Worm (Caenorhabditis elegans) whole organism, L1 larva: ENCODE results near the gene ddx-15.

Source experiments
- C04F5.9 ChIP-seq: sonication (generic microtip); optimal IDR thresholded peaks from 2 replicates; lab custom pipeline; 2016; ENCODE audit warnings: missing genetic modification characterization, missing compliant biosample characterization
- C34B4.2 ChIP-seq: sonication (generic microtip); optimal IDR thresholded peaks from 2 replicates; lab custom pipeline; 2017; ENCODE audit warnings: mild to moderate bottlenecking, missing genetic modification characterization, missing compliant biosample characterization
- Y116A8C.19 ChIP-seq: sonication (generic microtip); optimal IDR thresholded peaks from 2 replicates; lab custom pipeline; 2016; ENCODE audit warnings: missing compliant biosample characterization, missing genetic modification characterization, borderline replicate concordance
- aha-1 ChIP-seq: fragments of 150-350 bp; optimal IDR thresholded peaks from 2 replicates; lab custom pipeline; 2014; ENCODE audit warnings: missing biosample characterization, missing genetic modification characterization
- ceh-63 ChIP-seq: fragments of 200-800 bp; sonication (Bioruptor generic); optimal IDR thresholded peaks from 2 replicates; lab custom pipeline; 2018; ENCODE audit warnings: mild to moderate bottlenecking, missing genetic modification characterization, missing compliant biosample characterization
- ceh-90 ChIP-seq: sonication (generic microtip); optimal IDR thresholded peaks from 2 replicates; lab custom pipeline; 2016; ENCODE audit warnings: missing genetic modification characterization, missing compliant biosample characterization
- ces-1 ChIP-seq: fragments of 150-350 bp; optimal IDR thresholded peaks from 2 replicates; lab custom pipeline; 2014; ENCODE audit warnings: missing biosample characterization, missing genetic modification reagents, missing genetic modification characterization
- dsc-1 ChIP-seq: sonication (generic microtip); optimal IDR thresholded peaks from 2 replicates; lab custom pipeline; 2016; ENCODE audit warnings: mild to moderate bottlenecking, missing genetic modification characterization, missing compliant biosample characterization
- efl-1 ChIP-seq, 4 experiments: fragments of 150-350 bp; optimal IDR thresholded peaks in 3 of 4; peaks in 1 of 4; 1 replicate in 1 of 4; 2 replicates in 3 of 4; lab custom pipeline; 2014; ENCODE audit warnings: missing biosample characterization in 2 of 4, missing genetic modification characterization in 2 of 4, missing genetic modification reagents in 2 of 4
- efl-3 ChIP-seq: fragments of 200-800 bp; sonication (Bioruptor generic); optimal IDR thresholded peaks from 2 replicates; lab custom pipeline; 2018; ENCODE audit warnings: mild to moderate bottlenecking, missing genetic modification characterization, missing compliant biosample characterization
- egl-13 ChIP-seq: sonication (generic microtip); optimal IDR thresholded peaks from 2 replicates; lab custom pipeline; 2016; ENCODE audit warnings: missing genotype, missing genetic modification reagents, missing genetic modification characterization, missing compliant biosample characterization
- elt-3 ChIP-seq, 6 experiments: fragments of 150-350 bp in 1 of 6; sonication (generic microtip); optimal IDR thresholded peaks; 2 replicates each; lab custom pipeline; 2017 to 2018; ENCODE audit warnings: missing biosample characterization in 6 of 6, missing genetic modification characterization in 6 of 6, inconsistent platforms in 1 of 6
- ets-5 ChIP-seq: fragments of 200-800 bp; sonication (Bioruptor generic); IDR thresholded peaks from 2 replicates; pipeline ENCODE4 v1.3.6; 2022; ENCODE audit warnings: missing genetic modification characterization, missing compliant biosample characterization
- fkh-10 ChIP-seq: sonication (generic microtip); optimal IDR thresholded peaks from 2 replicates; lab custom pipeline; 2017; ENCODE audit warnings: missing biosample characterization, missing genetic modification reagents, missing genetic modification characterization
- fkh-4 ChIP-seq: sonication (generic microtip); optimal IDR thresholded peaks from 2 replicates; lab custom pipeline; 2016; ENCODE audit warnings: missing compliant biosample characterization, missing genetic modification characterization, borderline replicate concordance
- fkh-8 ChIP-seq: sonication (generic microtip); optimal IDR thresholded peaks from 2 replicates; lab custom pipeline; 2016; ENCODE audit warnings: mild to moderate bottlenecking, missing genetic modification characterization, missing compliant biosample characterization
- fos-1 ChIP-seq: fragments of 150-350 bp; optimal IDR thresholded peaks from 2 replicates; lab custom pipeline; 2014; ENCODE audit warnings: missing biosample characterization, missing genetic modification characterization
- hlh-17 ChIP-seq: fragments of 200-800 bp; sonication (Bioruptor generic); optimal IDR thresholded peaks from 2 replicates; lab custom pipeline; 2018; ENCODE audit warnings: missing genetic modification characterization, mild to moderate bottlenecking, missing compliant biosample characterization, moderate library complexity, borderline replicate concordance
- hpl-2 ChIP-seq: fragments of 150-350 bp; optimal IDR thresholded peaks from 2 replicates; lab custom pipeline; 2014; ENCODE audit warnings: missing biosample characterization, missing genetic modification reagents, missing genetic modification characterization
- irx-1 ChIP-seq: sonication (generic microtip); optimal IDR thresholded peaks from 2 replicates; lab custom pipeline; 2016; ENCODE audit warnings: missing genetic modification characterization, missing compliant biosample characterization
- isw-1 ChIP-seq: fragments of 200-800 bp; sonication (Bioruptor generic); IDR thresholded peaks from 2 replicates; pipeline ENCODE4 v1.3.6; 2022; ENCODE audit warnings: missing genetic modification characterization, missing compliant biosample characterization
- jun-1 ChIP-seq: fragments of 150-350 bp; optimal IDR thresholded peaks from 2 replicates; lab custom pipeline; 2014; ENCODE audit warnings: missing biosample characterization, missing genetic modification reagents, missing genetic modification characterization
- lin-14 ChIP-seq: fragments of 200-800 bp; sonication (Bioruptor generic); optimal IDR thresholded peaks from 2 replicates; lab custom pipeline; 2018; ENCODE audit warnings: mild to moderate bottlenecking, missing genetic modification characterization, moderate library complexity, missing compliant biosample characterization
- lir-3 ChIP-seq: sonication (generic microtip); optimal IDR thresholded peaks from 2 replicates; lab custom pipeline; 2016; ENCODE audit warnings: mild to moderate bottlenecking, missing genetic modification characterization, moderate library complexity, missing compliant biosample characterization; ENCODE audit not compliant: poor library complexity
- lsy-2 ChIP-seq, 2 experiments: fragments of 150-350 bp; optimal IDR thresholded peaks; 2 replicates each; lab custom pipeline; 2014; ENCODE audit warnings: missing biosample characterization in 2 of 2, missing genetic modification characterization in 2 of 2
- mab-9 ChIP-seq: fragments of 200-800 bp; sonication (Bioruptor generic); IDR thresholded peaks from 2 replicates; pipeline ENCODE4 v1.3.6; 2022; ENCODE audit warnings: missing genetic modification reagents, missing genetic modification characterization, missing compliant biosample characterization
- mdl-1 ChIP-seq, 2 experiments: fragments of 150-350 bp; optimal IDR thresholded peaks; 2 replicates each; lab custom pipeline; 2014 to 2017; ENCODE audit warnings: missing biosample characterization in 2 of 2, missing genetic modification characterization in 2 of 2, inconsistent platforms in 1 of 2
- mep-1 ChIP-seq: fragments of 150-350 bp; optimal IDR thresholded peaks from 2 replicates; lab custom pipeline; 2014; ENCODE audit warnings: missing biosample characterization, missing genetic modification characterization
- nhr-11 ChIP-seq: fragments of 150-350 bp; optimal IDR thresholded peaks from 2 replicates; lab custom pipeline; 2014; ENCODE audit warnings: missing biosample characterization, missing genetic modification characterization
- nhr-20 ChIP-seq: sonication (generic microtip); optimal IDR thresholded peaks from 2 replicates; lab custom pipeline; 2016; ENCODE audit warnings: mild to moderate bottlenecking, missing genetic modification characterization, missing compliant biosample characterization
- nhr-237 ChIP-seq: fragments of 150-350 bp; optimal IDR thresholded peaks from 2 replicates; lab custom pipeline; 2014; ENCODE audit warnings: missing biosample characterization, missing genetic modification characterization
- nhr-28 ChIP-seq: fragments of 150-350 bp; optimal IDR thresholded peaks from 2 replicates; lab custom pipeline; 2014; ENCODE audit warnings: missing biosample characterization, missing genetic modification characterization
- nhr-84 ChIP-seq: sonication (generic microtip); optimal IDR thresholded peaks from 2 replicates; lab custom pipeline; 2017; ENCODE audit warnings: missing biosample characterization, missing genetic modification characterization
- nhr-85 ChIP-seq: sonication (generic microtip); peaks from one replicate; lab custom pipeline; 2016; ENCODE audit warnings: missing genetic modification characterization, inconsistent platforms, missing compliant biosample characterization
- nhr-90 ChIP-seq: sonication (generic microtip); optimal IDR thresholded peaks from 2 replicates; lab custom pipeline; 2016; ENCODE audit warnings: mild to moderate bottlenecking, missing genetic modification characterization, missing compliant biosample characterization; ENCODE audit not compliant: poor library complexity
- rnt-1 ChIP-seq: sonication (generic microtip); optimal IDR thresholded peaks from 2 replicates; lab custom pipeline; 2016; ENCODE audit warnings: mild to moderate bottlenecking, missing genetic modification characterization, moderate library complexity, missing compliant biosample characterization
- skn-1 ChIP-seq: fragments of 150-350 bp; optimal IDR thresholded peaks from 2 replicates; lab custom pipeline; 2014; ENCODE audit warnings: missing biosample characterization, missing genetic modification characterization
- snpc-4 ChIP-seq: fragments of 150-350 bp; optimal IDR thresholded peaks from 2 replicates; lab custom pipeline; 2014; ENCODE audit warnings: missing biosample characterization, missing genetic modification characterization
- sptf-1 ChIP-seq: fragments of 150-350 bp; optimal IDR thresholded peaks from 2 replicates; lab custom pipeline; 2014; ENCODE audit warnings: missing biosample characterization, missing genetic modification characterization
- swsn-7 ChIP-seq: sonication (generic microtip); optimal IDR thresholded peaks from 2 replicates; lab custom pipeline; 2016; ENCODE audit warnings: missing genetic modification characterization, missing compliant biosample characterization
- tbx-2 ChIP-seq: sonication (generic microtip); optimal IDR thresholded peaks from 2 replicates; lab custom pipeline; 2016; ENCODE audit warnings: missing genetic modification characterization, missing compliant biosample characterization
- tlp-1 ChIP-seq: fragments of 150-350 bp; optimal IDR thresholded peaks from 2 replicates; lab custom pipeline; 2014; ENCODE audit warnings: missing biosample characterization, missing genetic modification characterization
- unc-130 ChIP-seq: fragments of 150-350 bp; optimal IDR thresholded peaks from 2 replicates; lab custom pipeline; 2017; ENCODE audit warnings: missing biosample characterization, missing genetic modification characterization, inconsistent platforms
- unc-30 ChIP-seq: sonication (generic microtip); optimal IDR thresholded peaks from 2 replicates; lab custom pipeline; 2017; ENCODE audit warnings: missing biosample characterization, missing genetic modification characterization
- unc-98 ChIP-seq: fragments of 200-800 bp; sonication (Bioruptor generic); IDR thresholded peaks from 2 replicates; pipeline ENCODE4 v1.3.6; 2022; ENCODE audit warnings: missing genetic modification characterization, missing compliant biosample characterization
- xbp-1 ChIP-seq: sonication (generic microtip); optimal IDR thresholded peaks from 2 replicates; lab custom pipeline; 2016; ENCODE audit warnings: missing genetic modification characterization, missing compliant biosample characterization
- zag-1 ChIP-seq: fragments of 150-350 bp; optimal IDR thresholded peaks from 2 replicates; lab custom pipeline; 2014; ENCODE audit warnings: missing biosample characterization, missing genetic modification characterization
- zip-4 ChIP-seq: fragments of 200-800 bp; sonication (Bioruptor generic); optimal IDR thresholded peaks from 2 replicates; lab custom pipeline; 2018; ENCODE audit warnings: mild to moderate bottlenecking, missing genetic modification characterization, moderate library complexity, missing compliant biosample characterization
- ztf-11 ChIP-seq, 2 experiments: sonication (generic microtip); optimal IDR thresholded peaks; 2 replicates each; lab custom pipeline; 2016 to 2017; ENCODE audit warnings: missing genetic modification characterization in 2 of 2, missing biosample characterization in 1 of 2, missing compliant biosample characterization in 1 of 2

Gene ddx-15

ce11 chrIII:5581049-5581448 lies 10.5 kb downstream of the ddx-15 start, which contains the start of gene F56D2.5 (continued):
- peak; percentile 69 for TF ChIP-seq skn-1 (tag; lab: Kevin White, UChicago)
- TF ChIP-seq efl-1 (optimal IDR thresholded peaks at IDR 0.05; lab: Kevin White, UChicago) = peak in 1 of 2 experiments; percentile 6
- no peak for TF ChIP-seq efl-1 (GFP tag; optimal IDR thresholded peaks at IDR 0.05 in 1 of 2; lab: Kevin White, UChicago)
- peak; percentile 90 for TF ChIP-seq zip-4 (GFP tag; lab: Kevin White, UChicago)
- no peak for TF ChIP-seq dsc-1 (tag; lab: Kevin White, UChicago)
- TF ChIP-seq snpc-4 = no peak
- TF ChIP-seq lsy-2 (tag; optimal IDR thresholded peaks at IDR 0.05; lab: Kevin White, UChicago) = peak in 1 of 2 experiments; percentile 32
- no peak for TF ChIP-seq unc-130
- TF ChIP-seq mep-1 = no peak
- TF ChIP-seq unc-30 (tag; lab: Kevin White, UChicago) = no peak
- TF ChIP-seq egl-13 = no peak

- TF ChIP-seq mep-1 (no peak), ces-1 (GFP tag; lab: Kevin White, UChicago) (no peak), efl-3 (no peak), tlp-1 (tag; lab: Kevin White, UChicago) (no peak), rnt-1 (tag; lab: Kevin White, UChicago) (no peak), hpl-2 (GFP tag; lab: Kevin White, UChicago) (no peak), fos-1 (tag; lab: Kevin White, UChicago) (no peak), fkh-8 (no peak), isw-1 (GFP tag; lab: Robert Waterston, UW) (no peak), xbp-1 (no peak), irx-1 (no peak), Y116A8C.19 (tag; lab: Kevin White, UChicago) (no peak), elt-3 (tag; optimal IDR thresholded peaks at IDR 0.05; lab: Kevin White, UChicago) (no peak), ztf-11 (tag; optimal IDR thresholded peaks at IDR 0.05; lab: Kevin White, UChicago) (no peak), nhr-11 (tag; lab: Kevin White, UChicago) (no peak), aha-1 (tag; lab: Kevin White, UChicago) (no peak), egl-13 (no peak), fkh-10 (GFP tag; lab: Kevin White, UChicago) (no peak)
These were observed 17.8 kb downstream of the ddx-15 start, which contains the start of gene molo-1 for ce11 chrIII:5573694-5574093. TSS of gene molo-1 (plus strand) at chrIII:5573994.

ce11 chrIII:5572806-5573205 lies 18.7 kb downstream of the ddx-15 start:
- TF ChIP-seq efl-1 (optimal IDR thresholded peaks at IDR 0.05; lab: Kevin White, UChicago) = no peak
- TF ChIP-seq efl-1 (GFP tag; optimal IDR thresholded peaks at IDR 0.05 in 1 of 2; lab: Kevin White, UChicago) = peak in 1 of 2 experiments; percentile 20
- TF ChIP-seq tbx-2 (tag; lab: Kevin White, UChicago) = no peak
- TF ChIP-seq xbp-1 = no peak
- peak in 1 of 2 experiments; percentile 25 for TF ChIP-seq mdl-1 (tag; optimal IDR thresholded peaks at IDR 0.05; lab: Kevin White, UChicago)
- no peak for TF ChIP-seq nhr-90 (tag; lab: Kevin White, UChicago)
- TF ChIP-seq ceh-63 (GFP tag; lab: Kevin White, UChicago) = no peak
- TF ChIP-seq sptf-1 (tag; lab: Kevin White, UChicago) = no peak
- TF ChIP-seq C04F5.9 (tag; lab: Kevin White, UChicago) = no peak
- no peak for TF ChIP-seq nhr-84
- TF ChIP-seq C34B4.2 (tag; lab: Kevin White, UChicago) = no peak
- TF ChIP-seq irx-1 = no peak
- TF ChIP-seq zag-1 (tag; lab: Kevin White, UChicago) = no peak
- no peak for TF ChIP-seq lir-3 (tag; lab: Kevin White, UChicago)
- no peak for TF ChIP-seq snpc-4
- TF ChIP-seq unc-98 (GFP tag; lab: Robert Waterston, UW) = no peak
- TF ChIP-seq jun-1 = no peak
- TF ChIP-seq nhr-85 (tag; lab: Kevin White, UChicago) = no peak
- TF ChIP-seq nhr-20 = no peak
- TF ChIP-seq ceh-90 = no peak
- TF ChIP-seq ztf-11 (tag; optimal IDR thresholded peaks at IDR 0.05; lab: Kevin White, UChicago) = no peak
- TF ChIP-seq nhr-11 (tag; lab: Kevin White, UChicago) = no peak
- no peak for TF ChIP-seq mab-9
- no peak for TF ChIP-seq fkh-4 (tag; lab: Kevin White, UChicago)
- no peak for TF ChIP-seq hlh-17 (GFP tag; lab: Kevin White, UChicago)
- TF ChIP-seq nhr-28 (tag; lab: Kevin White, UChicago) = no peak
- TF ChIP-seq skn-1 (tag; lab: Kevin White, UChicago) = peak; percentile 9
- no peak for TF ChIP-seq ets-5 (GFP tag; lab: Robert Waterston, UW)
- peak; percentile 65 for TF ChIP-seq lin-14
- no peak for TF ChIP-seq swsn-7 (tag; lab: Kevin White, UChicago)
- no peak for TF ChIP-seq fkh-10 (GFP tag; lab: Kevin White, UChicago)
- TF ChIP-seq nhr-237 = no peak
